Worm (Caenorhabditis elegans) whole organism, L4 larva: ENCODE data around the gene set-17.

Experiments used
- R02D3.7 ChIP-seq: fragments of 150-350 bp; sonication (generic microtip); optimal IDR thresholded peaks from 3 replicates; lab custom pipeline; 2014; ENCODE audit warnings: missing biosample characterization, missing genetic modification characterization
- dmd-9 ChIP-seq: fragments of 200-800 bp; sonication (Bioruptor generic); IDR thresholded peaks from 2 replicates; pipeline ENCODE4 v1.3.6; 2022; ENCODE audit warnings: missing genetic modification reagents, missing genetic modification characterization, missing compliant biosample characterization
- set-16 ChIP-seq: fragments of 200-800 bp; sonication (Bioruptor generic); IDR thresholded peaks from 2 replicates; pipeline ENCODE4 v1.3.6; 2022; ENCODE audit warnings: missing genetic modification reagents, missing genetic modification characterization, missing compliant biosample characterization

DNA sequence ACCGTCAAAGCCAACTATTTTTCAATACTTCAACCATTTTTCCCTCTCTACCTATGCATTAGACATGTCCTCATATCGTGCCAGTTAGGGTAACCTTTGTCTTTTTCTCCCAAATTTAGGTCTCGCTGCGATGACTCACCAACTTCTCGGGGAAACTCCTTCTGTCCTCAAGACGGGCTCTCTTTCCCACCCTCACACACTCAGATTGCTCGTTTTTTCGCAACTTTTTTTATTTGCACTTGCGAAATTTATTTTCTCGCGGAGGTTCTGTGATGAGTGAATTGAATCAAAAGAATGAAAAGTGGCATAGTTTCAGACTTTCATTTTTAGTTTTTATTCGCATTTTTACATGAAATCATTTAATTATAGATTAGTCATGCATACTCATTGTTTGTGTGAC, 20.0 kb downstream of the set-17 start:
- TF ChIP-seq set-16 (GFP tag; lab: Robert Waterston, UW) (no peak), dmd-9 (GFP tag; lab: Robert Waterston, UW) (no peak), R02D3.7 (tag; lab: Kevin White, UChicago) (no peak)
